Worm (Caenorhabditis elegans): ENCODE results near the gene nhr-103.

DNA sequence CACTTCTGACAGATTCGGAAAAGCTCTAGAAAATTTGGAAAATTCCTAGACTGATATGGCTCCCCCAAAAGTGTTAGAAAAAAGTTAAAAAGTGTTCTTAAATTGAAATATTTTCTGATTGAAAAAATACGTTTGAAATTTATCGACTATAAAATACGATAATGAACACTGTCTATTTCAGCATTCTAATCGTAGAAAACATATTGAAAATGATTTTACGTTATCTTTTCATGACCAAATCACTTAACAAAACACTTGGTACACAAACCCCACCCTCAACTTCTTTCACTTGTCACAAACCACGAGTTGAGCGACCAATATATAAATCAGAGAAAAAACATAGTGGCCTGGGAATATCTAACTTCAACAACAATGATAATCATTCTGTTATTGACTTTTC is 46.0 kb upstream of the nhr-103 start, which contains the start of gene cyp-33C1:
- no peak for TF ChIP-seq nhr-11 (tag; optimal IDR thresholded peaks at IDR 0.05)
- TF ChIP-seq nhr-237 (tag; optimal IDR thresholded peaks at IDR 0.05), result no peak
- TF ChIP-seq zag-1 (tag; optimal IDR thresholded peaks at IDR 0.05), result no peak
- TF ChIP-seq ceh-82 (tag; optimal IDR thresholded peaks at IDR 0.05), result no peak
- TF ChIP-seq unc-62 (GFP tag; optimal IDR thresholded peaks at IDR 0.05), result no peak
- TF ChIP-seq blmp-1 (tag; optimal IDR thresholded peaks at IDR 0.05; ENCODE audit: insufficient read depth), result no peak
- no peak for TF ChIP-seq Y55F3AM.14 (GFP tag; optimal IDR thresholded peaks at IDR 0.05)
- no peak for TF ChIP-seq ama-1 (optimal IDR thresholded peaks at IDR 0.05)
